Worm (Caenorhabditis elegans) whole organism, L2 larva: Measurements from ENCODE around the gene gtf-2E1.

Experiments
- F13H6.1 ChIP-seq: sonication (generic microtip); optimal IDR thresholded peaks from 2 replicates; lab custom pipeline; 2016; ENCODE audit warnings: missing genetic modification characterization, missing compliant biosample characterization
- ZK546.5 ChIP-seq: sonication (generic microtip); optimal IDR thresholded peaks from 2 replicates; lab custom pipeline; 2017; ENCODE audit warnings: missing biosample characterization, missing genetic modification characterization
- aly-2 ChIP-seq: fragments of 150-350 bp; optimal IDR thresholded peaks from 2 replicates; lab custom pipeline; 2014; ENCODE audit warnings: missing biosample characterization, missing genetic modification characterization
- ceh-82 ChIP-seq: fragments of 150-350 bp; optimal IDR thresholded peaks from 2 replicates; lab custom pipeline; 2014; ENCODE audit warnings: missing biosample characterization, missing genetic modification characterization
- lin-13 ChIP-seq: fragments of 150-350 bp; optimal IDR thresholded peaks from 2 replicates; lab custom pipeline; 2014; ENCODE audit warnings: missing biosample characterization, missing genetic modification reagents, missing genetic modification characterization
- lsy-2 ChIP-seq, 2 experiments: fragments of 150-350 bp in 1 of 2; sonication (generic microtip) in 1 of 2; optimal IDR thresholded peaks; 2 replicates each; lab custom pipeline; 2014 to 2017; ENCODE audit warnings: missing biosample characterization in 2 of 2, missing genetic modification characterization in 2 of 2
- nhr-12 ChIP-seq: fragments of 150-350 bp; optimal IDR thresholded peaks from 2 replicates; lab custom pipeline; 2014; ENCODE audit warnings: missing biosample characterization, missing genetic modification characterization
- nhr-237 ChIP-seq: fragments of 150-350 bp; optimal IDR thresholded peaks from 2 replicates; lab custom pipeline; 2014; ENCODE audit warnings: missing biosample characterization, missing genetic modification characterization
- nhr-25 ChIP-seq: fragments of 150-350 bp; sonication (generic microtip); optimal IDR thresholded peaks from 3 replicates; lab custom pipeline; 2014; ENCODE audit warnings: missing biosample characterization, missing genetic modification characterization
- nhr-77 ChIP-seq: fragments of 150-350 bp; optimal IDR thresholded peaks from 2 replicates; lab custom pipeline; 2014; ENCODE audit warnings: missing biosample characterization, missing genetic modification characterization
- unc-62 ChIP-seq: fragments of 150-350 bp; optimal IDR thresholded peaks from 2 replicates; lab custom pipeline; 2014; ENCODE audit warnings: missing biosample characterization, missing genetic modification reagents, missing genetic modification characterization
- zag-1 ChIP-seq: fragments of 150-350 bp; optimal IDR thresholded peaks from 2 replicates; lab custom pipeline; 2014; ENCODE audit warnings: missing biosample characterization, missing genetic modification characterization
- ztf-11 ChIP-seq: sonication (generic microtip); optimal IDR thresholded peaks from 2 replicates; lab custom pipeline; 2017; ENCODE audit warnings: missing biosample characterization, missing genetic modification characterization

DNA sequence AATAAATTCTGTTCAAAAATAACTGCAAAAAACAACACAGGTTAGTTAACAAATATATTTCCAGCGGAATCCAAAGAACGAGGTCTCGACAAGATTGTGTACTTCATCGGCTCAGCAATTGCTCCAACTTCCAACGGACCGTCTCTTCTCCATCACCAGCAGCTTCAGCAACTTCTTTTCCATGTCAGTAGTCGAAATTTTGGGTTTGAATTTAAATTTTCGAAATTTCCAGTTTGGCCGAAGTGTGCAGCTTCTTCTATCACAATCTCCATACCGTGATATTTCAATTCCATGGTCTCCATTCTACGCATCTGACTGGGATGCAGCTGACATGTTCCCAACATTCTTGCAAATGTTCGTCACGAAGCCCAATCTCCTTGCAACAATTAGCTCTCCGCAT, 1.7 kb upstream of the gtf-2E1 start:
- no peak for TF ChIP-seq ZK546.5
- TF ChIP-seq nhr-237 (tag; lab: Kevin White, UChicago): no peak
- TF ChIP-seq lin-13: no peak
- TF ChIP-seq aly-2 (tag; lab: Kevin White, UChicago): no peak
- TF ChIP-seq unc-62 (GFP tag; lab: Kevin White, UChicago): no peak
- TF ChIP-seq nhr-25 (tag; lab: Kevin White, UChicago): no peak
- TF ChIP-seq F13H6.1 (tag; lab: Kevin White, UChicago): no peak
- no peak for TF ChIP-seq nhr-77 (tag; lab: Kevin White, UChicago)
- TF ChIP-seq ztf-11 (tag; lab: Kevin White, UChicago): no peak
- no peak for TF ChIP-seq ceh-82 (tag; lab: Kevin White, UChicago)
- TF ChIP-seq nhr-12 (tag; lab: Kevin White, UChicago): no peak
- no peak for TF ChIP-seq lsy-2 (tag; optimal IDR thresholded peaks at IDR 0.05; lab: Kevin White, UChicago)
- TF ChIP-seq zag-1 (tag; lab: Kevin White, UChicago): no peak
